Fruit fly (Drosophila melanogaster): ENCODE results near the gene AP-2sigma.

AP-2sigma gene

DNA sequence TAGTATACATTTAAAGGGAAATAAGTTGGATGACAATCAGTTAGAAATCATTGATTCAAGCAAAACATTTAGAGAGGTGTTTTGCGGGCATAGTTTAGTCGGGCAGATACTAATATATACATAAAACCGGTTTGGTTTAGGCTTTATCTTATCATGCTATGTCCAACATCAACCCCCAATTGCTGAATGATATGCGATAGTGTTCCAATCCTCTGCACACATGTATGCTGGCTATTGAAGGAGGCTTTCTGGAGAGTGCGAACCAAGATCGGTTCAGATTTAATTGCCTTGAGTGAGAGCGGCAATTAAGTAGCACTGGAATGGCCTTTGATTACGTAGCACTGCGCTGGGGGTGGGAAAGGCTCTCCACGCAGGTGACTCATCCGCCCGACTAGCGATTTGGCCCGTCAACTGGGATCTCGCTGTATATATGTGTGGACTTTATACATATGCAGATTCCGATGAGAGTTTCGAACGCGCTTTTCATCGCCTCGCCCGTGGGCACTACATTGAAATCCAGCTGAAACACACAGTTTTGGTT is 1.8 kb downstream of the AP-2sigma start:
- TF ChIP-seq Hr96 (GFP tag; optimal IDR thresholded peaks at IDR 0.05) (no peak), CG12768 (GFP tag; optimal IDR thresholded peaks at IDR 0.05) (peak; percentile 19), cic (GFP tag; optimal IDR thresholded peaks at IDR 0.05) (no peak), CG11617 (GFP tag; optimal IDR thresholded peaks at IDR 0.05) (no peak), kay (GFP tag; ENCODE audit: borderline replicate concordance) (peak; percentile 32), CG5204 (GFP tag; optimal IDR thresholded peaks at IDR 0.05) (no peak), ovo (GFP tag; optimal IDR thresholded peaks at IDR 0.05) (no peak)

DNA sequence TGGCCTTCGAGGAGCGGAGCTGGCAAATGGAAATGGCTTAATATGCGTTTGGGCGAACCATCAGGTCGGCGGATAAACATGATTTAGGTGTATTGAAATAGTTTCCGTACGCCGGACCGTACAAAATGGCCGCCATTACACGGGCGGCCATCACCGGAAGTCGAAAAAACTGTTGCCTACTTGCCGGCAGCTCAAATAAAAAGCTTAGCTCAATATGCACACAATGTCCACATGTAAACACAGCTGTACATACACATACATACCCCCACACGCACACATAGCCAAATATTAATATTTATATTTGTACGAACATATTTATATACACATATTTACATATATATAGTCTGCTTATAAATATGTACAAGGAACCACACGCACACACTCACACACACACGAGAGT is 6.7 kb downstream of the AP-2sigma start:
- TF ChIP-seq bab1 (GFP tag; optimal IDR thresholded peaks at IDR 0.05) (peak; percentile 1), ovo (GFP tag; optimal IDR thresholded peaks at IDR 0.05) (no peak)

DNA sequence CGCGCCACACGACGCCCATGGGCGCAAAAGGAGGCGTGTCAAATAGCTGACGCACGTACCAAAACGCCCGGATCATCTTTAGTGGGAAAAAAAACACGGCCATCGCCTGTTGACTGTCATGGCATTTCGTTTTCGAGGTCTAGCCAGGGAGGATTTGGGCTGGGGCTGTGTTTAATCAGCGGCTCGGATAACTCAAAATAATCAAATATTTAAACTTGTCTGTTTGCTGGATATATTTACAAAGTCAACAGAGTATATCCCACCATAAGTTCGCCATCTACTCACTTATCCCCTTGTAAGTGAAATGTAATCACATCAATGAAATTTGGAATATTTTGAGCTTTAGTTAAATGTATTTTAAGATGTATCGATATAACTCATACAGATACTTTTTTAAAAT is 9.1 kb downstream of the AP-2sigma start:
- TF ChIP-seq Crg-1 (GFP tag; optimal IDR thresholded peaks at IDR 0.05) (no peak), pad (GFP tag; optimal IDR thresholded peaks at IDR 0.05) (no peak), CG7101 (tag; optimal IDR thresholded peaks at IDR 0.05) (no peak), bab1 (GFP tag; optimal IDR thresholded peaks at IDR 0.05) (no peak), Hr96 (GFP tag; optimal IDR thresholded peaks at IDR 0.05) (no peak), CG1620 (GFP tag; optimal IDR thresholded peaks at IDR 0.05) (no peak)

DNA sequence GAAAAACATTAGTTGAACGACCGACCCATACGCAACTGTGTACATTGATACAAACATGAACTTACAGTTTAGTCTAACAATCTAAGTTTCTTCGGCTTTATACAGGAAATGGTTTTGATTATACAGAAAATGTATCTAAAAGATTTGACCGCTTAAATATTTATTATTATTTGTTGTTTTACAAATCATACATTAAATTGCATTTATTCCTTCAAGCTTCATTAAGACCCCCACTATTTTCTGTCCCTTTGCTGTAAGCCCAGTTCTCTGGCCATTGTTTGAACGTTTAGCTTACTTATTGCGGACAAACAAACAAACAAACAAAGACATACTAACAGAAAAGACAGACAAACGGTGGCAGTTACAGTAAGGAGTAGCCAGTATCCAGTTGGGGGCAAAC is 15.6 kb downstream of the AP-2sigma start:
- TF ChIP-seq ovo (GFP tag; optimal IDR thresholded peaks at IDR 0.05) (no peak), bab1 (GFP tag; optimal IDR thresholded peaks at IDR 0.05) (no peak), kay (GFP tag; ENCODE audit: borderline replicate concordance) (no peak), CG7101 (tag; optimal IDR thresholded peaks at IDR 0.05) (no peak), CG7045 (GFP tag; optimal IDR thresholded peaks at IDR 0.05) (no peak), CG12768 (GFP tag; optimal IDR thresholded peaks at IDR 0.05) (no peak), CG5204 (GFP tag; optimal IDR thresholded peaks at IDR 0.05) (no peak), pad (GFP tag; optimal IDR thresholded peaks at IDR 0.05) (no peak), Crg-1 (GFP tag; optimal IDR thresholded peaks at IDR 0.05) (no peak), CG33017 (tag; optimal IDR thresholded peaks at IDR 0.05) (no peak)

DNA sequence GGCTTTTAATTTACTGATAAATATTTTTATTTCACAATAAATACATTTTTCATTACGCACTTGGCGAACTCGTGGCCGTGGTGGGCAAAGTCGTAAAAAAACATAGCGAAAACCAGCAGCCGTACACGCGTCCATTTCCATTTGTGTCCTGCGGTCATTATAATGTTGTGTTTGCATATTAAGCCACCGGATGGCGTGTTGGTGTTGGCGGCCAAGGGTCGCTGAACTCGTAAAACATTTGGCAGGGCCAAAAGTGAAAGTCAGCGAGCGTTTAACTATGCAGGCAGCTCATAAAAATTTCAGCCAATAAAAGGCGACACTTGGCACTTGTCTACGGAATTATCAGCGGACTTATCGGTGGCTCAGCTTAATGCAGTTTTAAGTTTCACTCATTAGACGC is 17.4 kb downstream of the AP-2sigma start:
- no peak for TF ChIP-seq Hr96 (GFP tag; optimal IDR thresholded peaks at IDR 0.05)
- no peak for TF ChIP-seq CG12768 (GFP tag; optimal IDR thresholded peaks at IDR 0.05)

DNA sequence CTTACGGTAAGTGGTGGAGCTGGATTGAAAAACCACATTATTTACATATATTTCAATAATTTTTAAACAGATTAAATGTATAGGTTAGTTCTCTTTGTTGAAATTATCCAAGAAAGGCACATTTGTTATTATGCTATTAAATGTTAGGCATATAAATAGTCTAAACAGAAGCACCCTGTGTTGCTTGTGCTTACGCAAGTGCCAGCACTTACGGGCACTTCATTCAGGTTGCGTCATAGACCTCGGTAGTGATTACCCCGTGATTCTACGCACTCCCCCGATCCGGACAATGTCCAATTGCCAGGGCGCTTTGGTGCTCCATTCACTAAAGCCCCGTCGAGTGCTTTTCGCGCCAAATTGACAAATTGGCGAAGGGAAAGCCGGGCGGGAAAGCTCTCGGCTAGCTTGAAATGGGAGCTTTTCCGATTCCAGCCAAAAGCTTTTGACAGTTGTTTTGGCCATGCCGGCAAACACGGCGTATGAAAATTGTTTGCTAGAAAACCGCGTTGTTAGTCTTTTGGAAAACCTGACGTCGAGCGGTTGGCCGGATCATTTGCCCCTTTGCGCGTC is 23.3 kb downstream of the AP-2sigma start, which contains the start of gene ETHR:
TSS of gene ETHR (plus strand) at position 520 of the 570 bp plus-strand sequence.
- TF ChIP-seq Hr96 (GFP tag; optimal IDR thresholded peaks at IDR 0.05) = peak; percentile 14
- peak; percentile 63 for TF ChIP-seq CG33017 (tag; optimal IDR thresholded peaks at IDR 0.05)
- TF ChIP-seq kay (GFP tag; ENCODE audit: borderline replicate concordance) = peak; percentile 83
- TF ChIP-seq toe (GFP tag; optimal IDR thresholded peaks at IDR 0.05) = peak; percentile 34
- no peak for TF ChIP-seq bab1 (GFP tag; optimal IDR thresholded peaks at IDR 0.05)
- peak; percentile 29 for TF ChIP-seq Clk (GFP tag; optimal IDR thresholded peaks at IDR 0.05)
- TF ChIP-seq CG7101 (tag; optimal IDR thresholded peaks at IDR 0.05) = peak; percentile 47
- no peak for TF ChIP-seq pad (GFP tag; optimal IDR thresholded peaks at IDR 0.05)
- TF ChIP-seq CG11617 (GFP tag; optimal IDR thresholded peaks at IDR 0.05) = peak; percentile 73
- TF ChIP-seq CG7045 (GFP tag; optimal IDR thresholded peaks at IDR 0.05) = peak; percentile 8
- TF ChIP-seq ovo (GFP tag; optimal IDR thresholded peaks at IDR 0.05) = no peak
- TF ChIP-seq CG12768 (GFP tag; optimal IDR thresholded peaks at IDR 0.05) = peak; percentile 89
- peak; percentile 26 for TF ChIP-seq Crg-1 (GFP tag; optimal IDR thresholded peaks at IDR 0.05)
- peak; percentile 21 for TF ChIP-seq CG14711 (tag; optimal IDR thresholded peaks at IDR 0.05)
- peak; percentile 100 for TF ChIP-seq cic (GFP tag; optimal IDR thresholded peaks at IDR 0.05)
- peak; percentile 30 for TF ChIP-seq Mnt (GFP tag; optimal IDR thresholded peaks at IDR 0.05)
- peak; percentile 11 for TF ChIP-seq tj (GFP tag; optimal IDR thresholded peaks at IDR 0.05)
- TF ChIP-seq CG1620 (GFP tag; optimal IDR thresholded peaks at IDR 0.05) = no peak

DNA sequence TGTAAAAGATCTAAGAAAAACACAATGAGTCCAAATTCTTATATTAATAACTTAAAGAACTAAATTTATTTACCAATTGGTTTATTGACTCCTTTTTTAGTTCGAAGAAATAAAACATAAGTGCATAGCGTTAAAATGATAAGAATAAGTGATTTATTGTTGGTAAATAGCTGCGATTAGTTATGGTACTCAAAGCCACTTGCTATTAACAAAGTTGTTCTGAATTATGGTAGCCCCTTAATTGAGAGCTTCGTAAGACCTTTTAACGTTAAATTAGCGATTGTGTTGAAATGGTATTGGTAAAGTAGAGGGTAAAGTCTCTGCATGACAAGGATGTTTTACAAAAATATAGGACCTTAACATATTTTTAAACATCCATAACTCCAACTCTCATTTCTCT is 24.0 kb downstream of the AP-2sigma start:
- TF ChIP-seq kay (GFP tag; ENCODE audit: borderline replicate concordance) (peak; percentile 15), Crg-1 (GFP tag; optimal IDR thresholded peaks at IDR 0.05) (no peak)

DNA sequence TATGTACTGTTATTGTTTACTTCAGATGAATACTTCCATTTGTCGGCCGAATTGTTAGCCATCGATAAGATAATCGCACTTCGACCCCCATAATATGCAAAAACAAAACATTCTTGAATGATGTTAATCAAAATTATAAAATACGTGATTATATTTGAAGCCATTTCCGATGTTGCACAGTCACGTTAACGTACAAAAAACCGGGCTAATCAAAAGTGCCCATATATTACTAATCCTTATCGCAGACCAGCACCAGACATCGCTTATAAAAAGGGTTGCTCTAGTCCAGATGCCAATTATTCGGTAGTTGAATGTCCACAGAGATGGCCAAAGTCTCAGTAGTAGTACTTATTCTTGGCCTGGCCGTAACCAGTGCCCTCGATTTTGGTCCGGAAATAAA is 27.6 kb downstream of the AP-2sigma start, which contains the start of gene CG5892:
TSS of gene CG5892 (plus strand) at position 301 of the 400 bp plus-strand sequence.
- no peak for TF ChIP-seq tj (GFP tag; optimal IDR thresholded peaks at IDR 0.05)

Data from whole organism, adult.